Fruit fly (Drosophila melanogaster): ENCODE data around the gene CG42371.

DNA sequence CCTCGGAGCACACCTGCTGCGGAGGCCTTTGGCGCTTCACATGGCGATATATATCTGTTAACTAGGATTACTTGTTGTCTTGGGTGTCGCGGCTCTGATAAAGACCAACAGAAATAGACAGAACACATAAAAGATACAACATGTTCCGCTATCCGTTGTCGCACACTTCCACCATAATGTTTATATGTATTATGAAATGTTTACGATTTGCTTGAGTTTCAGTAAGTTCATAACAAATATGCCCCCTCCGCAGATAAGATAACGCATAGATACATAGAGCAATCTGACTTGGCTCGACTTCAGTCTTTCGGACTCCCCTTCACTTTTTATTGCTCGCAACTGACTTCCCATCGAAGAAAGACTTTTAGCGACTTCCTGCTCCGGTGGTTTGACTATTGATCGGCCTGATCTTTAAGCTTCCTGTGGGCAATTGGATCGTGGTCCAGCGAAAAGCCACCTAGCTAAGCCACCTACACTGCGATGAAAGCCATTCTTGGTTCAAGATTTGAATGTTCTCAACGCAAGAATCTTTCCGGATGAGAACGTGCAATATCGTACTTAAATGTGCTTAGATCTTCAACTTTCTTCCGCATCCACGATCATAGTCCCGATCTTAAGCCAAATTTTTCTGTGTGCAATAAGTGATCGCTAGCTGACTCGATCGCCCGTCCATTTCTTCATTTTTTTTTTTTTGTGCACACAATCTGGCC is 48.7 kb downstream of the CG42371 start:
- TF ChIP-seq EcR (GFP tag; optimal IDR thresholded peaks at IDR 0.05), result no peak
- no peak for TF ChIP-seq CG10348 (GFP tag; IDR thresholded peaks at IDR 0.05)
- TF ChIP-seq CG12605 (GFP tag; IDR thresholded peaks at IDR 0.05), result peak; percentile 46; the same call in 1 of the 2 replicates
- TF ChIP-seq Pif1A (GFP tag; optimal IDR thresholded peaks at IDR 0.05), result peak; percentile 71
- TF ChIP-seq CG34367 (tag; optimal IDR thresholded peaks at IDR 0.05), result peak; percentile 63
- peak; percentile 76 for TF ChIP-seq Pif1B (GFP tag; optimal IDR thresholded peaks at IDR 0.05)
- peak; percentile 73 for TF ChIP-seq CG8159 (tag; optimal IDR thresholded peaks at IDR 0.05)
- no peak for TF ChIP-seq CG13204 (GFP tag; optimal IDR thresholded peaks at IDR 0.05)
- no peak for TF ChIP-seq D1 (tag; optimal IDR thresholded peaks at IDR 0.05)
- TF ChIP-seq fd96Ca (GFP tag; IDR thresholded peaks at IDR 0.05), result peak; percentile 94
- TF ChIP-seq CG15710 (tag; optimal IDR thresholded peaks at IDR 0.05), result peak; percentile 19
- peak; percentile 80 for TF ChIP-seq Ets98B (GFP tag; IDR thresholded peaks at IDR 0.05)
- TF ChIP-seq CG9948 (tag; optimal IDR thresholded peaks at IDR 0.05), result peak; percentile 79
- TF ChIP-seq gl (tag; optimal IDR thresholded peaks at IDR 0.05), result peak; percentile 43
